Fruit fly (Drosophila melanogaster) whole organism, embryonic: Measurements from ENCODE around the gene mio.

ENCODE experiments used
- Aef1 ChIP-seq: fragments of 200-800 bp; sonication (Bioruptor generic); IDR thresholded peaks from 3 replicates; pipeline ENCODE4 v1.3.6; 2022; ENCODE audit warnings: missing biosample characterization, missing genetic modification characterization
- Asciz ChIP-seq: fragments of 200-800 bp; sonication (Bioruptor generic); optimal IDR thresholded peaks from 2 replicates; lab custom pipeline; 2017; ENCODE audit warnings: missing biosample characterization, mild to moderate bottlenecking, missing genetic modification characterization, missing genetic modification reagents
- Atf-2 ChIP-seq: fragments of 200-800 bp; sonication (Bioruptor generic); optimal IDR thresholded peaks from 2 replicates; lab custom pipeline; 2016; ENCODE audit warnings: missing biosample characterization, missing genetic modification characterization
- CG10274 ChIP-seq: fragments of 200-800 bp; sonication (Bioruptor generic); optimal IDR thresholded peaks from 3 replicates; lab custom pipeline; 2017; ENCODE audit warnings: missing biosample characterization, mild to moderate bottlenecking, missing genetic modification characterization
- CG10565 ChIP-seq: fragments of 200-800 bp; sonication (Bioruptor generic); optimal IDR thresholded peaks from 3 replicates; lab custom pipeline; 2016; ENCODE audit warnings: missing biosample characterization, mild to moderate bottlenecking, missing genetic modification characterization
- CG10654 ChIP-seq: fragments of 200-800 bp; sonication (Bioruptor generic); optimal IDR thresholded peaks from 2 replicates; lab custom pipeline; 2016; ENCODE audit warnings: missing biosample characterization, missing genetic modification characterization
- CG14965 ChIP-seq: fragments of 200-800 bp; sonication (Bioruptor generic); optimal IDR thresholded peaks from 2 replicates; lab custom pipeline; 2016; ENCODE audit warnings: missing biosample characterization, missing genetic modification characterization, borderline replicate concordance
- CG1603 ChIP-seq: fragments of 200-800 bp; sonication (Bioruptor generic); optimal IDR thresholded peaks from 2 replicates; lab custom pipeline; 2019; ENCODE audit warnings: missing biosample characterization, mild to moderate bottlenecking, missing genetic modification characterization, moderate library complexity
- CG18476 ChIP-seq: fragments of 200-800 bp; sonication (Bioruptor generic); optimal IDR thresholded peaks from 2 replicates; lab custom pipeline; 2016; ENCODE audit warnings: missing biosample characterization, mild to moderate bottlenecking, missing genetic modification characterization
- CG2116 ChIP-seq: fragments of 200-800 bp; sonication (Bioruptor generic); optimal IDR thresholded peaks from 3 replicates; lab custom pipeline; 2018; ENCODE audit warnings: missing biosample characterization, mild to moderate bottlenecking, missing genetic modification characterization
- CG2120 ChIP-seq: fragments of 200-800 bp; sonication (Bioruptor generic); optimal IDR thresholded peaks from 3 replicates; lab custom pipeline; 2016; ENCODE audit warnings: missing biosample characterization, missing genetic modification characterization
- CG31441 ChIP-seq: fragments of 200-800 bp; sonication (Bioruptor generic); IDR thresholded peaks from 2 replicates; pipeline ENCODE4 v1.3.6; 2022; ENCODE audit warnings: missing biosample characterization, missing genetic modification characterization
- CG32767 ChIP-seq: fragments of 200-800 bp; sonication (Bioruptor generic); IDR thresholded peaks from 2 replicates; pipeline ENCODE4 v1.3.6; 2022; ENCODE audit warnings: missing biosample characterization, missing genetic modification characterization
- CG3281 ChIP-seq: fragments of 200-800 bp; sonication (Bioruptor generic); optimal IDR thresholded peaks from 3 replicates; lab custom pipeline; 2017; ENCODE audit warnings: missing biosample characterization, mild to moderate bottlenecking, missing genetic modification characterization
- CG3407 ChIP-seq: fragments of 200-800 bp; sonication (Bioruptor generic); optimal IDR thresholded peaks from 2 replicates; lab custom pipeline; 2018; ENCODE audit warnings: missing biosample characterization, mild to moderate bottlenecking, missing genetic modification characterization
- CG5180 ChIP-seq: fragments of 200-800 bp; sonication (Bioruptor generic); optimal IDR thresholded peaks from 3 replicates; lab custom pipeline; 2017; ENCODE audit warnings: missing biosample characterization, missing genetic modification characterization, mild to moderate bottlenecking, moderate library complexity, missing genetic modification reagents
- CG6254 ChIP-seq: fragments of 200-800 bp; sonication (Bioruptor generic); optimal IDR thresholded peaks from 3 replicates; lab custom pipeline; 2017; ENCODE audit warnings: mild to moderate bottlenecking, missing biosample characterization, missing genetic modification reagents, missing genetic modification characterization
- CG7357 ChIP-seq: fragments of 200-800 bp; sonication (Bioruptor generic); IDR thresholded peaks from 3 replicates; pipeline ENCODE4 v1.3.6; 2022; ENCODE audit warnings: missing biosample characterization, missing genetic modification characterization
- CG8089 ChIP-seq: fragments of 200-800 bp; sonication (Bioruptor generic); optimal IDR thresholded peaks from 3 replicates; lab custom pipeline; 2016; ENCODE audit warnings: missing biosample characterization, missing genetic modification characterization
- CG8765 ChIP-seq: fragments of 200-800 bp; sonication (Bioruptor generic); IDR thresholded peaks from 2 replicates; pipeline ENCODE4 v1.3.6; 2022; ENCODE audit warnings: missing biosample characterization, missing genetic modification characterization
- Dek ChIP-seq: fragments of 200-800 bp; sonication (Bioruptor generic); optimal IDR thresholded peaks from 3 replicates; lab custom pipeline; 2019; ENCODE audit warnings: missing biosample characterization, mild to moderate bottlenecking, missing genetic modification characterization, moderate library complexity
- Dip2 ChIP-seq: fragments of 200-800 bp; sonication (Bioruptor generic); IDR thresholded peaks from 2 replicates; pipeline ENCODE4 v1.3.6; 2022; ENCODE audit warnings: missing biosample characterization, missing genetic modification characterization
- Fer3 ChIP-seq: fragments of 200-800 bp; sonication (Bioruptor generic); optimal IDR thresholded peaks from 2 replicates; lab custom pipeline; 2018; ENCODE audit warnings: missing biosample characterization, mild to moderate bottlenecking, missing genetic modification characterization, moderate library complexity
- Gug ChIP-seq: fragments of 200-800 bp; sonication (Bioruptor generic); IDR thresholded peaks from 4 replicates; pipeline ENCODE4 v1.3.6; 2022; ENCODE audit warnings: missing biosample characterization, missing genetic modification characterization
- HmgD ChIP-seq: fragments of 200-800 bp; sonication (Bioruptor generic); optimal IDR thresholded peaks from 3 replicates; lab custom pipeline; 2016; ENCODE audit warnings: missing biosample characterization, missing genetic modification characterization
- HmgZ ChIP-seq: fragments of 200-800 bp; sonication (Bioruptor generic); optimal IDR thresholded peaks from 2 replicates; lab custom pipeline; 2018; ENCODE audit warnings: missing biosample characterization, mild to moderate bottlenecking, missing genetic modification characterization
- Hr39 ChIP-seq: fragments of >200 bp; optimal IDR thresholded peaks from 2 replicates; lab custom pipeline; 2017
- Jarid2 ChIP-seq: fragments of 200-800 bp; sonication (Bioruptor generic); optimal IDR thresholded peaks from 3 replicates; lab custom pipeline; 2017; ENCODE audit warnings: mild to moderate bottlenecking, missing biosample characterization, missing genetic modification reagents, missing genetic modification characterization
- Opbp ChIP-seq: fragments of 200-800 bp; sonication (Bioruptor generic); IDR thresholded peaks from 3 replicates; pipeline ENCODE4 v1.3.6; 2022; ENCODE audit warnings: missing biosample characterization, missing genetic modification characterization; ENCODE audit not compliant: partially characterized antibody
- TFAM ChIP-seq: fragments of 200-800 bp; sonication (Bioruptor generic); optimal IDR thresholded peaks from 2 replicates; lab custom pipeline; 2017; ENCODE audit warnings: missing biosample characterization, missing genetic modification characterization, inconsistent platforms
- ac ChIP-seq: fragments of 200-800 bp; sonication (Bioruptor generic); optimal IDR thresholded peaks from 3 replicates; lab custom pipeline; 2017; ENCODE audit warnings: missing biosample characterization, mild to moderate bottlenecking, missing genetic modification characterization
- bowl ChIP-seq: fragments of 200-800 bp; sonication (Bioruptor generic); IDR thresholded peaks from 2 replicates; pipeline ENCODE4 v1.3.6; 2022; ENCODE audit warnings: missing biosample characterization, missing genetic modification characterization
- crol ChIP-seq: fragments of 200-800 bp; sonication (Bioruptor generic); IDR thresholded peaks from 2 replicates; pipeline ENCODE4 v1.3.6; 2022; ENCODE audit warnings: missing biosample characterization, missing genetic modification characterization
- dmrt11E ChIP-seq: fragments of 200-800 bp; sonication (Bioruptor generic); optimal IDR thresholded peaks from 3 replicates; lab custom pipeline; 2018; ENCODE audit warnings: missing biosample characterization, mild to moderate bottlenecking, missing genetic modification characterization, moderate library complexity
- dmrt99B ChIP-seq: fragments of 200-800 bp; sonication (Bioruptor generic); optimal IDR thresholded peaks from 2 replicates; lab custom pipeline; 2018; ENCODE audit warnings: missing biosample characterization, mild to moderate bottlenecking, missing genetic modification characterization, moderate library complexity
- ewg ChIP-seq: fragments of 200-800 bp; sonication (Bioruptor generic); optimal IDR thresholded peaks from 3 replicates; lab custom pipeline; 2017; ENCODE audit warnings: mild to moderate bottlenecking, missing biosample characterization, missing genetic modification reagents, missing genetic modification characterization
- fd102C ChIP-seq: fragments of 200-800 bp; sonication (Bioruptor generic); optimal IDR thresholded peaks from 2 replicates; lab custom pipeline; 2018; ENCODE audit warnings: missing biosample characterization, mild to moderate bottlenecking, missing genetic modification characterization, moderate library complexity
- gsb-n ChIP-seq: fragments of 200-800 bp; sonication (Bioruptor generic); optimal IDR thresholded peaks from 3 replicates; lab custom pipeline; 2018; ENCODE audit warnings: missing biosample characterization, mild to moderate bottlenecking, missing genetic modification characterization
- her ChIP-seq: fragments of 200-800 bp; sonication (Bioruptor generic); optimal IDR thresholded peaks from 2 replicates; lab custom pipeline; 2016; ENCODE audit warnings: missing biosample characterization, missing genetic modification characterization
- lola ChIP-seq, 3 experiments: fragments of >200 bp in 2 of 3; fragments of 200-800 bp in 1 of 3; sonication (Bioruptor generic) in 1 of 3; optimal IDR thresholded peaks; 2 replicates each; lab custom pipeline; 2017 to 2019; ENCODE audit warnings: missing biosample characterization in 3 of 3, missing genetic modification characterization in 3 of 3, mild to moderate bottlenecking in 1 of 3, moderate library complexity in 1 of 3
- mld ChIP-seq: fragments of 200-800 bp; sonication (Bioruptor generic); IDR thresholded peaks from 3 replicates; pipeline ENCODE4 v1.3.6; 2022; ENCODE audit warnings: missing biosample characterization, missing genetic modification characterization; ENCODE audit not compliant: partially characterized antibody
- nmo ChIP-seq: fragments of 200-800 bp; sonication (Bioruptor generic); optimal IDR thresholded peaks from 2 replicates; lab custom pipeline; 2018; ENCODE audit warnings: missing biosample characterization, mild to moderate bottlenecking, missing genetic modification characterization, moderate library complexity
- salm ChIP-seq: fragments of 200-800 bp; sonication (Bioruptor generic); optimal IDR thresholded peaks from 2 replicates; lab custom pipeline; 2018; ENCODE audit warnings: missing biosample characterization, mild to moderate bottlenecking, missing genetic modification characterization
- sens-2 ChIP-seq: fragments of 200-800 bp; sonication (Bioruptor generic); IDR thresholded peaks from 2 replicates; pipeline ENCODE4 v1.3.6; 2022; ENCODE audit warnings: missing biosample characterization, missing genetic modification characterization
- seq ChIP-seq: fragments of 200-800 bp; sonication (Bioruptor generic); IDR thresholded peaks from 2 replicates; pipeline ENCODE4 v1.3.6; 2022; ENCODE audit warnings: missing biosample characterization, missing genetic modification characterization
- sqz ChIP-seq: fragments of 200-800 bp; sonication (Bioruptor generic); optimal IDR thresholded peaks from 3 replicates; lab custom pipeline; 2018; ENCODE audit warnings: missing biosample characterization, mild to moderate bottlenecking, missing genetic modification characterization
- stwl ChIP-seq: fragments of 200-800 bp; sonication (Bioruptor generic); optimal IDR thresholded peaks from 3 replicates; lab custom pipeline; 2018; ENCODE audit warnings: missing biosample characterization, mild to moderate bottlenecking, missing genetic modification characterization, moderate library complexity
- sug ChIP-seq: fragments of 200-800 bp; optimal IDR thresholded peaks from 2 replicates; lab custom pipeline; 2019; ENCODE audit warnings: missing biosample characterization, mild to moderate bottlenecking, missing genetic modification characterization, moderate library complexity
- yki ChIP-seq: fragments of >200 bp; optimal IDR thresholded peaks from 3 replicates; lab custom pipeline; 2018
- z ChIP-seq: fragments of 200-800 bp; sonication (Bioruptor generic); IDR thresholded peaks from 3 replicates; pipeline ENCODE4 v1.3.6; 2022; ENCODE audit warnings: missing biosample characterization, missing genetic modification characterization
- zen ChIP-seq: fragments of 200-800 bp; sonication (Bioruptor generic); optimal IDR thresholded peaks from 3 replicates; lab custom pipeline; 2018; ENCODE audit warnings: missing biosample characterization, mild to moderate bottlenecking, missing genetic modification characterization, moderate library complexity

The mio gene

dm6 chr2L:2227316-2227715 lies 10.2 kb downstream of the mio start (continued):
- TF ChIP-seq CG6254 (GFP tag; lab: Kevin White, UChicago) (no peak), z (GFP tag; lab: Robert Waterston, UW) (no peak), Gug (GFP tag; lab: Robert Waterston, UW) (peak; percentile 42; the same call in 2 of the 4 replicates), Dip2 (GFP tag; lab: Robert Waterston, UW) (no peak), CG7357 (0 out of 3 replicates have a peak, but pooled peaks have one; percentile 6), her (GFP tag; lab: Kevin White, UChicago) (no peak), HmgD (no peak), seq (GFP tag; lab: Robert Waterston, UW) (0 out of 2 replicates have a peak, but pooled peaks have one; percentile 15), CG32767 (GFP tag; lab: Robert Waterston, UW) (peak; percentile 33; the same call in 1 of the 2 replicates), CG14965 (GFP tag; lab: Kevin White, UChicago) (no peak), Jarid2 (GFP tag; lab: Kevin White, UChicago) (no peak), CG18476 (GFP tag; lab: Kevin White, UChicago) (no peak), stwl (tag; lab: Kevin White, UChicago) (no peak), Hr39 (lab: Kevin White, UChicago) (no peak), Aef1 (peak; percentile 36; the same call in 2 of the 3 replicates), Opbp (GFP tag; lab: Robert Waterston, UW) (no peak), ac (GFP tag; lab: Kevin White, UChicago) (no peak), Fer3 (no peak), dmrt11E (no peak), zen (tag; lab: Kevin White, UChicago) (no peak), lola (GFP tag; optimal IDR thresholded peaks at IDR 0.05; lab: Kevin White, UChicago) (no peak), mld (GFP tag; lab: Robert Waterston, UW) (no peak), sens-2 (GFP tag; lab: Robert Waterston, UW) (peak; percentile 48; the same call in 1 of the 2 replicates), CG3281 (GFP tag; lab: Kevin White, UChicago) (peak; percentile 13), fd102C (GFP tag; lab: Kevin White, UChicago) (no peak), gsb-n (tag; lab: Kevin White, UChicago) (no peak), CG1603 (tag; lab: Kevin White, UChicago) (peak; percentile 72), ewg (GFP tag; lab: Kevin White, UChicago) (no peak), dmrt99B (tag; lab: Kevin White, UChicago) (peak; percentile 72), CG10654 (peak; percentile 14), Asciz (GFP tag; lab: Kevin White, UChicago) (peak; percentile 51), CG2120 (GFP tag; lab: Kevin White, UChicago) (peak; percentile 45), CG5180 (GFP tag; lab: Kevin White, UChicago) (peak; percentile 41), yki (lab: Kevin White, UChicago) (no peak), Atf-2 (GFP tag; lab: Kevin White, UChicago) (peak; percentile 2), HmgZ (tag; lab: Kevin White, UChicago) (no peak), crol (GFP tag; lab: Robert Waterston, UW) (no peak), CG31441 (GFP tag; lab: Robert Waterston, UW) (peak; percentile 44; the same call in 1 of the 2 replicates), sug (tag; lab: Kevin White, UChicago) (no peak), CG2116 (peak; percentile 21), sqz (GFP tag; lab: Kevin White, UChicago) (no peak), salm (tag; lab: Kevin White, UChicago) (no peak), bowl (GFP tag; lab: Robert Waterston, UW) (peak; percentile 55; the same call in 1 of the 2 replicates), CG3407 (GFP tag; lab: Kevin White, UChicago) (peak; percentile 38), CG8089 (GFP tag; lab: Kevin White, UChicago) (peak; percentile 20), nmo (GFP tag; lab: Kevin White, UChicago) (peak; percentile 26), CG10565 (no peak), Dek (tag; lab: Kevin White, UChicago) (no peak), CG10274 (GFP tag; lab: Kevin White, UChicago) (no peak), TFAM (GFP tag; lab: Kevin White, UChicago) (no peak), CG8765 (GFP tag; lab: Robert Waterston, UW) (no peak)
